Worm (Caenorhabditis elegans): ENCODE results near the gene B0524.3.

B0524.3 gene

ce11 chrIII:1900406-1900805 lies 13.0 kb downstream of the B0524.3 start:
- TF ChIP-seq lsl-1 (GFP tag; optimal IDR thresholded peaks at IDR 0.05) (peak; percentile 19), nfyb-1 (GFP tag; IDR thresholded peaks at IDR 0.05) (0 out of 2 replicates have a peak, but pooled peaks have one; percentile 43)

DNA sequence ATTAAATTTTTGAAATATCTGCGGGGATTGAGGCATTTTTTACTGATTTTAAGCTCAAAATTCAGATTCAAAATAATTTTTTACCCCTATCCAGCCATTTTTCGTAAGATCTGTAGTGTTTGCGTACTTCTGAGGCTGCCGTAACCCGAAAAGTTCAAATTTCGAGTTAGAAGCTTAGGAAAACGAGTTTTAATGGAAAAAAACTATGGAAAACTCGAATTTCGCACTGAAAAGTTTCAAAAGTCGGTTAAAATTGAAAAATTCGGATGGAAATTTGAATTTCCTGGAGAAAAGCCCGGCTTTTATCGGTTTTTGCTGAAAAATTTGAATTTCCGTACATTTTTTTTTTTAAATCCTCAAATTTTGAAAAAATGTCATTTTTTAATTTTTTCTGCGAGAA lies 16.5 kb downstream of the B0524.3 start:
- TF ChIP-seq rec-8 (tag; optimal IDR thresholded peaks at IDR 0.05), result no peak
- TF ChIP-seq ztf-25 (GFP tag; IDR thresholded peaks at IDR 0.05), result no peak
- TF ChIP-seq mcd-1 (GFP tag; IDR thresholded peaks at IDR 0.05), result no peak
- no peak for TF ChIP-seq efl-1 (GFP tag; optimal IDR thresholded peaks at IDR 0.05)
- TF ChIP-seq nhr-80 (tag; optimal IDR thresholded peaks at IDR 0.05), result no peak
- TF ChIP-seq ceh-100 (GFP tag; IDR thresholded peaks at IDR 0.05), result no peak
- TF ChIP-seq Y56A3A.18 (GFP tag; IDR thresholded peaks at IDR 0.05), result no peak
- TF ChIP-seq gei-17 (GFP tag; optimal IDR thresholded peaks at IDR 0.05), result no peak
- no peak for TF ChIP-seq snpc-1.3 (tag; optimal IDR thresholded peaks at IDR 0.05; ENCODE audit: insufficient read depth)
- no peak for TF ChIP-seq die-1 (tag; optimal IDR thresholded peaks at IDR 0.05)
- no peak for TF ChIP-seq B0261.1 (tag; optimal IDR thresholded peaks at IDR 0.05)
- TF ChIP-seq lin-54 (GFP tag; optimal IDR thresholded peaks at IDR 0.05), result no peak

ce11 chrIII:1905589-1905988 lies 18.1 kb downstream of the B0524.3 start, which contains the start of the genes B0524.6 and pqn-41:
B0524.6 (minus strand) TSS chrIII:1905640.
pqn-41 (plus strand) TSS chrIII:1905958.
- TF ChIP-seq lin-35 (GFP tag; optimal IDR thresholded peaks at IDR 0.05) (peak in 1 of 3 experiments; percentile 54), B0019.2 (GFP tag; conservative IDR thresholded peaks at IDR 0.05) (no peak), attf-3 (GFP tag; conservative IDR thresholded peaks at IDR 0.05) (peak; percentile 98), zfh-2 (GFP tag; conservative IDR thresholded peaks at IDR 0.05) (no peak), lin-40 (tag; optimal IDR thresholded peaks at IDR 0.05) (no peak), somi-1 (GFP tag; optimal IDR thresholded peaks at IDR 0.05) (no peak), madf-6 (GFP tag; IDR thresholded peaks at IDR 0.05) (no peak), madf-3 (GFP tag; IDR thresholded peaks at IDR 0.05) (no peak), F23B12.7 (tag; optimal IDR thresholded peaks at IDR 0.05; ENCODE audit: insufficient read depth) (peak; percentile 67), tlf-1 (GFP tag; optimal IDR thresholded peaks at IDR 0.05) (no peak), hmg-1.2 (GFP tag; IDR thresholded peaks at IDR 0.05) (peak; percentile 8; the same call in 1 of the 2 replicates), athp-1 (tag; optimal IDR thresholded peaks at IDR 0.05) (peak; percentile 47)

DNA sequence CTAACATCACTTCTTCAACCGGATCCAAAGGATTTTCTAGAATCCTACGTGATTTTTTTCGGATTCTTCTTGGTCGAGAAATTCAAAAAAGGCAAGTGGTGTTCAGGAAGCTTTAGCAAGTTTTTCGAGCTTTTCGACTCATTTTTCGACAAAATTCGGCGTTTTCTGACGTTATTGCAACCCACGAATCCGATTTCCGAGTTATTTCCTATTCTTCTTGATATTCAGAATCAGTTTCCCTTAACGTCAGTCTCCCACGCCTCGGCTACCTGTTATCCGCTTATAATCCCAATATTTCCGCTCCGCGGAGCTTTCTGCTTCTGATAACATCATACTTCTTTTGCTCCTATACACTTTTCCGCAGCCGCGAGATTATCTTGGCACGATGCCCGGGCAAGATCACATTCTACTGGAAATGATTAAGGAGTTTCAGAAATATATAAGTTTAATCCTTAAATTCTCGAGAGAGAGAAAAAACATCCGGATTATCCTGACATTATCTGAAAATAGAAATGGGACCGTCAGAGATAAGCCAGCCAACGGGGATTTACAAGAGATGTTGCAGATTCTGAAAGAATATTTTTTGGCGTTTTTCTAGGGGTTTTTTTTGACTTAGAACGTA lies 31.0 kb downstream of the B0524.3 start:
- TF ChIP-seq lir-1 (GFP tag; conservative IDR thresholded peaks at IDR 0.05) (no peak), F57A8.1 (GFP tag; optimal IDR thresholded peaks at IDR 0.05) (no peak), snpc-4 (GFP tag; optimal IDR thresholded peaks at IDR 0.05) (no peak), snpc-4 (tag; optimal IDR thresholded peaks at IDR 0.05) (no peak), egrh-3 (GFP tag; IDR thresholded peaks at IDR 0.05) (no peak), nfya-1 (tag; optimal IDR thresholded peaks at IDR 0.05; ENCODE audit: borderline replicate concordance, insufficient read depth) (no peak), mes-4 (tag; optimal IDR thresholded peaks at IDR 0.05) (no peak), nhr-90 (tag; optimal IDR thresholded peaks at IDR 0.05) (no peak), madf-6 (GFP tag; IDR thresholded peaks at IDR 0.05) (no peak), dpff-1 (tag; optimal IDR thresholded peaks at IDR 0.05) (no peak), sdz-38 (tag; optimal IDR thresholded peaks at IDR 0.05) (no peak), ZK185.1 (tag; optimal IDR thresholded peaks at IDR 0.05; ENCODE audit: poor library complexity, severe bottlenecking) (no peak), madf-3 (GFP tag; IDR thresholded peaks at IDR 0.05) (no peak), madf-10 (tag; optimal IDR thresholded peaks at IDR 0.05) (no peak), akir-1 (GFP tag; optimal IDR thresholded peaks at IDR 0.05) (no peak), lsy-27 (tag; optimal IDR thresholded peaks at IDR 0.05; ENCODE audit: borderline replicate concordance, insufficient read depth) (no peak), B0261.1 (tag; optimal IDR thresholded peaks at IDR 0.05) (no peak), snpc-3.4 (tag; optimal IDR thresholded peaks at IDR 0.05) (no peak), lsl-1 (GFP tag; optimal IDR thresholded peaks at IDR 0.05) (no peak), unc-62 (GFP tag; optimal IDR thresholded peaks at IDR 0.05) (no peak), tbp1 (GFP tag; optimal IDR thresholded peaks at IDR 0.05) (no peak)
